Fruit fly (Drosophila melanogaster) whole organism, embryonic: Measurements from ENCODE around the gene chic.

ENCODE experiments used
- Asciz ChIP-seq: fragments of 200-800 bp; sonication (Bioruptor generic); optimal IDR thresholded peaks from 2 replicates; lab custom pipeline; 2017; ENCODE audit warnings: missing biosample characterization, mild to moderate bottlenecking, missing genetic modification characterization, missing genetic modification reagents
- B-H2 ChIP-seq: fragments of 200-800 bp; sonication (Bioruptor generic); optimal IDR thresholded peaks from 2 replicates; lab custom pipeline; 2018; ENCODE audit warnings: missing biosample characterization, mild to moderate bottlenecking, missing genetic modification characterization
- CG10147 ChIP-seq: fragments of 200-800 bp; sonication (Bioruptor generic); optimal IDR thresholded peaks from 2 replicates; lab custom pipeline; 2019; ENCODE audit warnings: missing biosample characterization, mild to moderate bottlenecking, missing genetic modification characterization, moderate library complexity
- CG10565 ChIP-seq: fragments of 200-800 bp; sonication (Bioruptor generic); optimal IDR thresholded peaks from 3 replicates; lab custom pipeline; 2016; ENCODE audit warnings: missing biosample characterization, mild to moderate bottlenecking, missing genetic modification characterization
- CG13296 ChIP-seq: fragments of 200-800 bp; sonication (Bioruptor generic); optimal IDR thresholded peaks from 3 replicates; lab custom pipeline; 2018; ENCODE audit warnings: missing biosample characterization, mild to moderate bottlenecking, missing genetic modification characterization
- CG15269 ChIP-seq: fragments of 200-800 bp; sonication (Bioruptor generic); optimal IDR thresholded peaks from 2 replicates; lab custom pipeline; 2018; ENCODE audit warnings: missing biosample characterization, mild to moderate bottlenecking, missing genetic modification characterization, moderate library complexity
- CG15479 ChIP-seq: fragments of 200-800 bp; sonication (Bioruptor generic); optimal IDR thresholded peaks from 3 replicates; lab custom pipeline; 2019; ENCODE audit warnings: missing biosample characterization, mild to moderate bottlenecking, missing genetic modification characterization, moderate library complexity
- CG16813 ChIP-seq: fragments of 200-800 bp; sonication (Bioruptor generic); IDR thresholded peaks from 3 replicates; pipeline ENCODE4 v1.3.6; 2022; ENCODE audit warnings: missing biosample characterization, missing genetic modification characterization; ENCODE audit not compliant: partially characterized antibody
- CG17359 ChIP-seq: fragments of 200-800 bp; sonication (Bioruptor generic); optimal IDR thresholded peaks from 3 replicates; lab custom pipeline; 2018; ENCODE audit warnings: missing biosample characterization, mild to moderate bottlenecking, missing genetic modification characterization, moderate library complexity
- CG2712 ChIP-seq: fragments of 200-800 bp; optimal IDR thresholded peaks from 3 replicates; lab custom pipeline; 2019; ENCODE audit warnings: missing biosample characterization, mild to moderate bottlenecking, missing genetic modification characterization, moderate library complexity
- CG2875 ChIP-seq: fragments of 200-800 bp; sonication (Bioruptor generic); optimal IDR thresholded peaks from 2 replicates; lab custom pipeline; 2017; ENCODE audit warnings: missing biosample characterization, mild to moderate bottlenecking, missing genetic modification characterization, missing genetic modification reagents
- CG3163 ChIP-seq: fragments of 200-800 bp; sonication (Bioruptor generic); optimal IDR thresholded peaks from 3 replicates; lab custom pipeline; 2016; ENCODE audit warnings: missing biosample characterization, missing genetic modification characterization
- CG34376 ChIP-seq: fragments of 200-800 bp; sonication (Bioruptor generic); optimal IDR thresholded peaks from 2 replicates; lab custom pipeline; 2018; ENCODE audit warnings: missing biosample characterization, mild to moderate bottlenecking, missing genetic modification characterization
- CG3995 ChIP-seq: fragments of 200-800 bp; sonication (Bioruptor generic); optimal IDR thresholded peaks from 3 replicates; lab custom pipeline; 2016; ENCODE audit warnings: missing biosample characterization, missing genetic modification characterization
- CG4707 ChIP-seq: fragments of 200-800 bp; sonication (Bioruptor generic); optimal IDR thresholded peaks from 2 replicates; lab custom pipeline; 2018; ENCODE audit warnings: missing biosample characterization, mild to moderate bottlenecking, missing genetic modification characterization, moderate library complexity
- CG6765 ChIP-seq: fragments of 200-800 bp; sonication (Bioruptor generic); optimal IDR thresholded peaks from 3 replicates; lab custom pipeline; 2017; ENCODE audit warnings: missing biosample characterization, mild to moderate bottlenecking, missing genetic modification characterization
- CG6854 ChIP-seq: fragments of 200-800 bp; sonication (Bioruptor generic); optimal IDR thresholded peaks from 3 replicates; lab custom pipeline; 2017; ENCODE audit warnings: missing biosample characterization, mild to moderate bottlenecking, missing genetic modification characterization
- CG7745 ChIP-seq: fragments of 200-800 bp; sonication (Bioruptor generic); optimal IDR thresholded peaks from 2 replicates; lab custom pipeline; 2018; ENCODE audit warnings: missing biosample characterization, mild to moderate bottlenecking, missing genetic modification characterization, moderate library complexity
- CG7839 ChIP-seq: fragments of 200-800 bp; sonication (Bioruptor generic); optimal IDR thresholded peaks from 3 replicates; lab custom pipeline; 2018; ENCODE audit warnings: missing biosample characterization, mild to moderate bottlenecking, missing genetic modification characterization, moderate library complexity
- CG7987 ChIP-seq: fragments of 200-800 bp; sonication (Bioruptor generic); optimal IDR thresholded peaks from 2 replicates; lab custom pipeline; 2018; ENCODE audit warnings: missing biosample characterization, mild to moderate bottlenecking, missing genetic modification characterization, moderate library complexity
- CoRest ChIP-seq: fragments of 200-800 bp; sonication (Bioruptor generic); optimal IDR thresholded peaks from 3 replicates; lab custom pipeline; 2018; ENCODE audit warnings: missing biosample characterization, mild to moderate bottlenecking, missing genetic modification characterization, moderate library complexity
- Dbx ChIP-seq: fragments of 200-800 bp; sonication (Bioruptor generic); IDR thresholded peaks from 3 replicates; pipeline ENCODE4 v1.3.6; 2022; ENCODE audit warnings: missing biosample characterization, missing genetic modification characterization
- ERR ChIP-seq: fragments of 200-800 bp; sonication (Bioruptor generic); optimal IDR thresholded peaks from 2 replicates; lab custom pipeline; 2016; ENCODE audit warnings: missing biosample characterization, missing genetic modification characterization
- HLH54F ChIP-seq: fragments of 200-800 bp; sonication (Bioruptor generic); optimal IDR thresholded peaks from 3 replicates; lab custom pipeline; 2016; ENCODE audit warnings: missing biosample characterization, missing genetic modification characterization
- Hand ChIP-seq: fragments of 200-800 bp; sonication (Bioruptor generic); optimal IDR thresholded peaks from 2 replicates; lab custom pipeline; 2017; ENCODE audit warnings: mild to moderate bottlenecking, missing biosample characterization, missing genetic modification reagents, missing genetic modification characterization
- Hmr ChIP-seq: fragments of 200-800 bp; sonication (Bioruptor generic); optimal IDR thresholded peaks from 3 replicates; lab custom pipeline; 2017; ENCODE audit warnings: mild to moderate bottlenecking, missing biosample characterization, missing genetic modification reagents, missing genetic modification characterization
- MESR4 ChIP-seq: fragments of 200-800 bp; sonication (Bioruptor generic); optimal IDR thresholded peaks from 2 replicates; lab custom pipeline; 2018; ENCODE audit warnings: missing biosample characterization, mild to moderate bottlenecking, missing genetic modification characterization, moderate library complexity
- Spps ChIP-seq: fragments of 200-800 bp; sonication (Bioruptor generic); optimal IDR thresholded peaks from 2 replicates; lab custom pipeline; 2018; ENCODE audit warnings: missing biosample characterization, mild to moderate bottlenecking, missing genetic modification characterization
- Stat92E ChIP-seq, 3 experiments: fragments of >200 bp in 2 of 3; fragments of 200-800 bp in 1 of 3; sonication (Bioruptor generic) in 1 of 3; optimal IDR thresholded peaks; 2 replicates each; lab custom pipeline; 2017 to 2019; ENCODE audit warnings: missing biosample characterization in 3 of 3, missing genetic modification characterization in 3 of 3, mild to moderate bottlenecking in 1 of 3, moderate library complexity in 1 of 3
- ac ChIP-seq: fragments of 200-800 bp; sonication (Bioruptor generic); optimal IDR thresholded peaks from 3 replicates; lab custom pipeline; 2017; ENCODE audit warnings: missing biosample characterization, mild to moderate bottlenecking, missing genetic modification characterization
- ap ChIP-seq: fragments of 200-800 bp; sonication (Bioruptor generic); IDR thresholded peaks from 2 replicates; pipeline ENCODE4 v1.3.6; 2022; ENCODE audit warnings: missing biosample characterization, missing genetic modification characterization
- caup ChIP-seq: fragments of 200-800 bp; sonication (Bioruptor generic); optimal IDR thresholded peaks from 3 replicates; lab custom pipeline; 2017; ENCODE audit warnings: missing biosample characterization, mild to moderate bottlenecking, missing genetic modification characterization, moderate library complexity; ENCODE audit not compliant: severe bottlenecking
- cg ChIP-seq: fragments of 200-800 bp; sonication (Bioruptor generic); optimal IDR thresholded peaks from 3 replicates; lab custom pipeline; 2019; ENCODE audit warnings: missing biosample characterization, mild to moderate bottlenecking, missing genetic modification characterization, moderate library complexity
- dmrt99B ChIP-seq: fragments of 200-800 bp; sonication (Bioruptor generic); optimal IDR thresholded peaks from 2 replicates; lab custom pipeline; 2018; ENCODE audit warnings: missing biosample characterization, mild to moderate bottlenecking, missing genetic modification characterization, moderate library complexity
- en ChIP-seq: fragments of 200-800 bp; sonication (Bioruptor generic); optimal IDR thresholded peaks from 2 replicates; lab custom pipeline; 2016; ENCODE audit warnings: missing biosample characterization, missing genetic modification characterization
- kah ChIP-seq: fragments of 200-800 bp; sonication (Bioruptor generic); optimal IDR thresholded peaks from 2 replicates; lab custom pipeline; 2018; ENCODE audit warnings: missing biosample characterization, mild to moderate bottlenecking, missing genetic modification characterization
- kni ChIP-seq: fragments of 200-800 bp; sonication (Bioruptor generic); optimal IDR thresholded peaks from 3 replicates; lab custom pipeline; 2017; ENCODE audit warnings: mild to moderate bottlenecking, missing biosample characterization, missing genetic modification reagents, missing genetic modification characterization
- lab ChIP-seq: fragments of 200-800 bp; sonication (Bioruptor generic); optimal IDR thresholded peaks from 3 replicates; lab custom pipeline; 2017; ENCODE audit warnings: missing biosample characterization, missing genetic modification characterization, mild to moderate bottlenecking, moderate library complexity, missing genetic modification reagents
- lilli ChIP-seq: fragments of 200-800 bp; sonication (Bioruptor generic); optimal IDR thresholded peaks from 3 replicates; lab custom pipeline; 2016; ENCODE audit warnings: missing biosample characterization, missing genetic modification characterization
- pb ChIP-seq: fragments of 200-800 bp; sonication (Bioruptor generic); optimal IDR thresholded peaks from 3 replicates; lab custom pipeline; 2016; ENCODE audit warnings: missing biosample characterization, missing genetic modification characterization
- pfk ChIP-seq: fragments of 200-800 bp; sonication (Bioruptor generic); optimal IDR thresholded peaks from 2 replicates; lab custom pipeline; 2018; ENCODE audit warnings: missing biosample characterization, mild to moderate bottlenecking, missing genetic modification characterization, moderate library complexity
- prd ChIP-seq, 3 experiments: fragments of >200 bp in 2 of 3; fragments of 200-800 bp in 1 of 3; sonication (Bioruptor generic) in 1 of 3; optimal IDR thresholded peaks in 2 of 3; IDR thresholded peaks in 1 of 3; 2 replicates in 2 of 3; 3 replicates in 1 of 3; pipeline versions ENCODE4 v1.3.6 to Lab custom; 2017 to 2022; ENCODE audit warnings: missing biosample characterization in 1 of 3, missing genetic modification characterization in 1 of 3
- repo ChIP-seq: fragments of 200-800 bp; sonication (Bioruptor generic); optimal IDR thresholded peaks from 2 replicates; lab custom pipeline; 2016; ENCODE audit warnings: missing biosample characterization, missing genetic modification characterization
- tap ChIP-seq: fragments of 200-800 bp; optimal IDR thresholded peaks from 3 replicates; lab custom pipeline; 2019; ENCODE audit warnings: missing biosample characterization, mild to moderate bottlenecking, missing genetic modification characterization, moderate library complexity
- unpg ChIP-seq: fragments of 200-800 bp; sonication (Bioruptor generic); optimal IDR thresholded peaks from 3 replicates; lab custom pipeline; 2018; ENCODE audit warnings: missing biosample characterization, mild to moderate bottlenecking, missing genetic modification characterization, moderate library complexity
- yki ChIP-seq: fragments of >200 bp; optimal IDR thresholded peaks from 3 replicates; lab custom pipeline; 2018

chic gene

DNA sequence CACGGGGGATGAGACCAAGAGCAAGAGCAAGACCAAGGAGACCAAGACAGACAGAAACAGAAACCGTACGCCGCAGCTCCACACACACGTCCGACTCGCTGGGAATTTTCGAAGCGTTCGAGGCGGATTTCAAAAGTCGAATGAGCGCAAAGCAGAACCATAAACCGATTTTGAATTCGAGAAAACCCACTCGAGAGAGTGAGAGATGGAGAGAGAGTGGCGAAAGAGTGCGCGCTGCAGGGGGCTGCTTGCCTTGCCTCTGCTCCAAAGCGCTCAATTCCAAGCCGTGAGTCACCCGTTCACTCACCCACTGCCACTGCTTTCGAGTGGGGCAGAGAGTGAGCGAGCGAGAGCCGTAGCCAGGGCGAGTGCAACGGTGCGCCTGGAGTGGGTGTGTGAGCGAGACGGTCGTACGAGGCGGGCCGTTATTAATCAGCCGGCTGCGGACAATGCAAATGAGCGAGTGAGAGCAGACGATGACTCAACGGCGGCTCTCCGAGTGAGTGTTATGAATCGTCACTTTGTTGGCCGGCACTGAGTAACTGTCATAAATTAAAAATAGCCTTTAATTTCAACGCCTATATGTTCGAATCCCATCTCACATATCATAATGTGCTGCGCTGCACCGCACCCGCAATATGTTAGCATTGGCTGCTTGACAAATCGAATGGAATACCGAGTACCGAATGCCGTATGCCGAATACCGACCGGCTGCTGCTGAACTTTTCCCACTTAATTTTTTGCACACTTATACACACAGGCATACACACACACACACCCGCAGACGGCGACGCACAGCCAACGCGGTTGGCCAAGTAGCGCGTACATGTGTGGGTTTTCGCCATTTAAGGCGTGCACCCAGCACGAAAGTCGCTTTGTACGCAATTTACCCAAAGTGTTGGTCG lies 609 bp downstream of the chic start (continued):
- TF ChIP-seq kni (GFP tag; lab: Kevin White, UChicago): peak; percentile 61
- peak; percentile 26 for TF ChIP-seq CG10147 (GFP tag; lab: Kevin White, UChicago)
- TF ChIP-seq Hand: peak; percentile 64
- peak; percentile 48 for TF ChIP-seq yki (lab: Kevin White, UChicago)
- no peak for TF ChIP-seq MESR4 (GFP tag; lab: Kevin White, UChicago)
- no peak for TF ChIP-seq prd (optimal IDR thresholded peaks at IDR 0.05; lab: Kevin White, UChicago)
- TF ChIP-seq prd (GFP tag; IDR thresholded peaks at IDR 0.05; lab: Robert Waterston, UW): no peak
- peak; percentile 34 for TF ChIP-seq CG2712 (tag; lab: Kevin White, UChicago)
- TF ChIP-seq dmrt99B: peak; percentile 30
- TF ChIP-seq CG7839: peak; percentile 27
- TF ChIP-seq ERR (GFP tag; lab: Kevin White, UChicago): peak; percentile 50
- TF ChIP-seq pfk (GFP tag; lab: Kevin White, UChicago): peak; percentile 42
- peak; percentile 65 for TF ChIP-seq CG6854 (GFP tag; lab: Kevin White, UChicago)
- TF ChIP-seq cg: peak; percentile 92
- TF ChIP-seq B-H2 (GFP tag; lab: Kevin White, UChicago): peak; percentile 51
- no peak for TF ChIP-seq en
- TF ChIP-seq CG34376 (GFP tag; lab: Kevin White, UChicago): peak; percentile 75
- peak; percentile 44 for TF ChIP-seq CG17359 (tag; lab: Kevin White, UChicago)
- TF ChIP-seq lab (GFP tag; lab: Kevin White, UChicago): peak; percentile 73
- TF ChIP-seq CG15479 (GFP tag; lab: Kevin White, UChicago): peak; percentile 21
- no peak for TF ChIP-seq pb (GFP tag; lab: Kevin White, UChicago)
- no peak for TF ChIP-seq Dbx (GFP tag; lab: Robert Waterston, UW)
- TF ChIP-seq HLH54F (GFP tag; lab: Kevin White, UChicago): no peak
- TF ChIP-seq Stat92E (GFP tag; optimal IDR thresholded peaks at IDR 0.05; lab: Kevin White, UChicago): peak in 1 of 3 experiments; percentile 79
- peak; percentile 31 for TF ChIP-seq Asciz (GFP tag; lab: Kevin White, UChicago)
- TF ChIP-seq tap (tag; lab: Kevin White, UChicago): peak; percentile 56
- peak; percentile 19 for TF ChIP-seq caup
- peak; percentile 42 for TF ChIP-seq CG7987
- no peak for TF ChIP-seq CG2875 (GFP tag; lab: Kevin White, UChicago)
- peak; percentile 80 for TF ChIP-seq CG6765 (GFP tag; lab: Kevin White, UChicago)
- TF ChIP-seq ap (GFP tag; lab: Robert Waterston, UW): no peak
- no peak for TF ChIP-seq CG3995
- peak; percentile 100 for TF ChIP-seq CG7745 (tag; lab: Kevin White, UChicago)
- TF ChIP-seq CoRest (tag; lab: Kevin White, UChicago): no peak
- peak; percentile 53 for TF ChIP-seq CG13296
- TF ChIP-seq Hmr: peak; percentile 39
- TF ChIP-seq repo (GFP tag; lab: Kevin White, UChicago): no peak
- no peak for TF ChIP-seq CG16813 (GFP tag; lab: Robert Waterston, UW)
- no peak for TF ChIP-seq CG10565 (GFP tag; lab: Kevin White, UChicago)
- TF ChIP-seq lilli (GFP tag; lab: Kevin White, UChicago): peak; percentile 9
- TF ChIP-seq kah (GFP tag; lab: Kevin White, UChicago): peak; percentile 9
- peak; percentile 19 for TF ChIP-seq unpg
- TF ChIP-seq CG3163 (GFP tag; lab: Kevin White, UChicago): peak; percentile 56
- TF ChIP-seq ac (GFP tag; lab: Kevin White, UChicago): no peak
- TF ChIP-seq Spps: peak; percentile 24
- peak; percentile 4 for TF ChIP-seq CG15269 (tag; lab: Kevin White, UChicago)
- peak; percentile 11 for TF ChIP-seq CG4707 (GFP tag; lab: Kevin White, UChicago)
